Fruit fly (Drosophila melanogaster): ENCODE data around the gene Tsc1.

dm6 chr3R:24084975-24085374 is 45.1 kb upstream of the Tsc1 start:
- TF ChIP-seq Crg-1 (GFP tag; optimal IDR thresholded peaks at IDR 0.05) (no peak), cnc (optimal IDR thresholded peaks at IDR 0.05) (no peak)
